Worm (Caenorhabditis elegans) whole organism, L1 larva: ENCODE measurements around the gene mspn-1.

Experiments
- F16B12.6 ChIP-seq: fragments of 150-350 bp; optimal IDR thresholded peaks from 2 replicates; lab custom pipeline; 2014; ENCODE audit warnings: missing biosample characterization, missing genetic modification characterization
- ces-1 ChIP-seq: fragments of 150-350 bp; optimal IDR thresholded peaks from 2 replicates; lab custom pipeline; 2014; ENCODE audit warnings: missing biosample characterization, missing genetic modification reagents, missing genetic modification characterization
- lin-39 ChIP-seq: fragments of 150-350 bp; optimal IDR thresholded peaks from 2 replicates; lab custom pipeline; 2014; ENCODE audit warnings: missing biosample characterization, missing genetic modification reagents, missing genetic modification characterization
- lir-3 ChIP-seq: sonication (generic microtip); optimal IDR thresholded peaks from 2 replicates; lab custom pipeline; 2016; ENCODE audit warnings: mild to moderate bottlenecking, missing genetic modification characterization, moderate library complexity, missing compliant biosample characterization; ENCODE audit not compliant: poor library complexity
- lsy-2 ChIP-seq, 2 experiments: fragments of 150-350 bp; optimal IDR thresholded peaks; 2 replicates each; lab custom pipeline; 2014; ENCODE audit warnings: missing biosample characterization in 2 of 2, missing genetic modification characterization in 2 of 2
- nhr-19 ChIP-seq: fragments of 200-800 bp; sonication (Bioruptor generic); conservative IDR thresholded peaks from 2 replicates; pipeline ENCODE4 v1.3.6; 2022; ENCODE audit warnings: missing genetic modification characterization, missing compliant biosample characterization
- nhr-237 ChIP-seq: fragments of 150-350 bp; optimal IDR thresholded peaks from 2 replicates; lab custom pipeline; 2014; ENCODE audit warnings: missing biosample characterization, missing genetic modification characterization
- nhr-76 ChIP-seq: sonication (generic microtip); optimal IDR thresholded peaks from 2 replicates; lab custom pipeline; 2017; ENCODE audit warnings: missing biosample characterization, missing genetic modification characterization

ce11 chrIV:10148938-10149337 is 28.8 kb upstream of the mspn-1 start, which contains the start of gene pigs-1:
- no peak for TF ChIP-seq F16B12.6 (tag; lab: Kevin White, UChicago)
- TF ChIP-seq nhr-19 (GFP tag; lab: Robert Waterston, UW) = no peak
- no peak for TF ChIP-seq ces-1 (GFP tag; lab: Kevin White, UChicago)
- TF ChIP-seq lsy-2 (tag; optimal IDR thresholded peaks at IDR 0.05; lab: Kevin White, UChicago) = no peak
- TF ChIP-seq lir-3 (tag; lab: Kevin White, UChicago) = no peak
- no peak for TF ChIP-seq nhr-76 (tag; lab: Kevin White, UChicago)
- no peak for TF ChIP-seq lin-39 (tag; lab: Kevin White, UChicago)
- TF ChIP-seq nhr-237 (tag; lab: Kevin White, UChicago) = no peak
